Fruit fly (Drosophila melanogaster): ENCODE measurements around the gene CG34174.
A peak's percentile ranks its signal among the peaks of the same experiment; 100 is the strongest.

Gene CG34174

DNA sequence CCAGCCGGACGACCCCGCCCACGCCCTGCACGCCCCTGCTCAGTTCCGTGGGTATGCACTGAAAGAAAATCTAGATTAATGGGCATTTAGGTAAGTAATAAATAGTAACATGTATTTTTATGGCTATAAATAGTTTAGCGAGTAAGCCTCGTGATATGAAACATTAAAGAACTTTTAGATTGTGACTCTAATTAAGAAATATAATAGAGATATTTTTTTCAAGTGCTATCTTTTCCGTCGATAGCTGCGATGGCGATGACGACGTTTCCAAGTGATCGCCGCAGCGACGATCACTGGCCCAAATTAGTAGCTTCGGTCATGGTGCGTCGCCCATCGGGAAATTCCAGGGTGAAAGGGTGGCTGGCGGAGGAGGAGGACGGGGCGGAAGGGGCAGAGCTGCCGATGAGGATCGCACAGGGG, 33.9 kb upstream of the CG34174 start:
- peak; percentile 71 for TF ChIP-seq HLH106 (tag; optimal IDR thresholded peaks at IDR 0.05)
- peak; percentile 57 for TF ChIP-seq Hnf4 (GFP tag; optimal IDR thresholded peaks at IDR 0.05)
- TF ChIP-seq dl (GFP tag; optimal IDR thresholded peaks at IDR 0.05; ENCODE audit: insufficient read depth in 1 of 2, partially characterized antibody in 2 of 2) = no peak
- TF ChIP-seq sage (GFP tag; optimal IDR thresholded peaks at IDR 0.05) = peak; percentile 50
- no peak for TF ChIP-seq Hr78 (GFP tag; optimal IDR thresholded peaks at IDR 0.05)
- no peak for TF ChIP-seq Mio (GFP tag; optimal IDR thresholded peaks at IDR 0.05)
- TF ChIP-seq h (GFP tag; optimal IDR thresholded peaks at IDR 0.05) = peak; percentile 77
- no peak for TF ChIP-seq GATAd (GFP tag; optimal IDR thresholded peaks at IDR 0.05)
- TF ChIP-seq ey (GFP tag; optimal IDR thresholded peaks at IDR 0.05) = peak; percentile 69
- TF ChIP-seq tai (GFP tag; optimal IDR thresholded peaks at IDR 0.05) = no peak
- no peak for TF ChIP-seq CG9705 (GFP tag; optimal IDR thresholded peaks at IDR 0.05)
- TF ChIP-seq Myc (optimal IDR thresholded peaks at IDR 0.05) = no peak
- peak; percentile 67 for TF ChIP-seq OdsH (GFP tag; optimal IDR thresholded peaks at IDR 0.05)
- TF ChIP-seq br (GFP tag; optimal IDR thresholded peaks at IDR 0.05) = peak; percentile 63
- peak; percentile 68 for TF ChIP-seq Sp1 (GFP tag; optimal IDR thresholded peaks at IDR 0.05)
- TF ChIP-seq Abd-B (GFP tag; optimal IDR thresholded peaks at IDR 0.05) = no peak
- TF ChIP-seq lola (GFP tag; optimal IDR thresholded peaks at IDR 0.05) = no peak
- TF ChIP-seq Dfd (GFP tag; optimal IDR thresholded peaks at IDR 0.05) = no peak
- TF ChIP-seq N (GFP tag; optimal IDR thresholded peaks at IDR 0.05) = no peak
- no peak for TF ChIP-seq Rel (GFP tag; optimal IDR thresholded peaks at IDR 0.05)
- TF ChIP-seq Rel (tag; optimal IDR thresholded peaks at IDR 0.05) = no peak
- peak; percentile 79 for TF ChIP-seq rgr (GFP tag; optimal IDR thresholded peaks at IDR 0.05)
- TF ChIP-seq fru (GFP tag; optimal IDR thresholded peaks at IDR 0.05) = peak; percentile 75
- no peak for TF ChIP-seq Dif (GFP tag; optimal IDR thresholded peaks at IDR 0.05; ENCODE audit: partially characterized antibody)
- no peak for TF ChIP-seq usp (GFP tag; optimal IDR thresholded peaks at IDR 0.05)
- TF ChIP-seq Jra (GFP tag; optimal IDR thresholded peaks at IDR 0.05) = peak; percentile 14
- peak; percentile 64 for TF ChIP-seq psq (GFP tag; optimal IDR thresholded peaks at IDR 0.05)
- no peak for TF ChIP-seq brk (GFP tag; optimal IDR thresholded peaks at IDR 0.05)
- TF ChIP-seq CG32264 (GFP tag; optimal IDR thresholded peaks at IDR 0.05) = peak; percentile 26
- peak; percentile 64 for TF ChIP-seq sv (GFP tag; optimal IDR thresholded peaks at IDR 0.05)
- no peak for TF ChIP-seq Vsx2 (GFP tag; optimal IDR thresholded peaks at IDR 0.05; ENCODE audit: partially characterized antibody)
- TF ChIP-seq dmrt93B (GFP tag; optimal IDR thresholded peaks at IDR 0.05) = peak; percentile 40
- TF ChIP-seq woc (GFP tag; optimal IDR thresholded peaks at IDR 0.05) = no peak
- TF ChIP-seq Hr83 (GFP tag; optimal IDR thresholded peaks at IDR 0.05; ENCODE audit: poor library complexity, severe bottlenecking) = no peak
- TF ChIP-seq CrebA (GFP tag; optimal IDR thresholded peaks at IDR 0.05; ENCODE audit: borderline replicate concordance) = no peak
- peak in 1 of 2 experiments; percentile 81 for TF ChIP-seq foxo (GFP tag; optimal IDR thresholded peaks at IDR 0.05)
- TF ChIP-seq dsf (GFP tag; optimal IDR thresholded peaks at IDR 0.05; ENCODE audit: borderline replicate concordance) = no peak
- TF ChIP-seq jim (GFP tag; optimal IDR thresholded peaks at IDR 0.05) = no peak
- TF ChIP-seq pan (optimal IDR thresholded peaks at IDR 0.05) = no peak

- TF ChIP-seq usp (GFP tag; optimal IDR thresholded peaks at IDR 0.05) (no peak), sage (GFP tag; optimal IDR thresholded peaks at IDR 0.05) (no peak), psq (GFP tag; optimal IDR thresholded peaks at IDR 0.05) (no peak), Sp1 (GFP tag; optimal IDR thresholded peaks at IDR 0.05) (no peak), HLH106 (tag; optimal IDR thresholded peaks at IDR 0.05) (no peak), sv (GFP tag; optimal IDR thresholded peaks at IDR 0.05) (no peak), OdsH (GFP tag; optimal IDR thresholded peaks at IDR 0.05) (no peak), dmrt93B (GFP tag; optimal IDR thresholded peaks at IDR 0.05) (no peak)
Measured at dm6 chr2L:2180665-2181064, 33.4 kb upstream of the CG34174 start.
